Worm (Caenorhabditis elegans) whole organism, midembryonic: ENCODE results near the gene M02B1.4.

ENCODE experiments used
- flt-1 ChIP-seq: fragments of 200-800 bp; sonication (Bioruptor generic); IDR thresholded peaks from 2 replicates; pipeline ENCODE4 v1.3.6; 2022; ENCODE audit warnings: missing genetic modification characterization, missing compliant biosample characterization
- tab-1 ChIP-seq: fragments of 200-800 bp; sonication (Bioruptor generic); IDR thresholded peaks from 2 replicates; pipeline ENCODE4 v1.3.6; 2022; ENCODE audit warnings: missing genetic modification characterization, missing compliant biosample characterization
- ztf-23 ChIP-seq: fragments of 200-800 bp; sonication (Bioruptor generic); IDR thresholded peaks from 2 replicates; pipeline ENCODE4 v1.3.6; 2022; ENCODE audit warnings: missing genetic modification reagents, missing genetic modification characterization, missing compliant biosample characterization

ce11 chrIV:12785988-12786387, 39.1 kb downstream of the M02B1.4 start:
- TF ChIP-seq tab-1 (GFP tag; lab: Robert Waterston, UW) (no peak), ztf-23 (GFP tag; lab: Robert Waterston, UW) (no peak), flt-1 (no peak)
